Fruit fly (Drosophila melanogaster) whole organism, embryonic: ENCODE measurements around the gene CG13670.

Experiments used
- Ada2b ChIP-seq: fragments of 200-800 bp; sonication (Bioruptor generic); IDR thresholded peaks from 2 replicates; pipeline ENCODE4 v1.3.6; 2022; ENCODE audit warnings: missing biosample characterization, missing genetic modification characterization
- Adf1 ChIP-seq: fragments of 200-800 bp; sonication (Bioruptor generic); IDR thresholded peaks from 2 replicates; pipeline ENCODE4 v1.3.6; 2022; ENCODE audit warnings: missing biosample characterization, missing genetic modification characterization
- Atf-2 ChIP-seq: fragments of 200-800 bp; sonication (Bioruptor generic); optimal IDR thresholded peaks from 2 replicates; lab custom pipeline; 2016; ENCODE audit warnings: missing biosample characterization, missing genetic modification characterization
- C15 ChIP-seq: fragments of 200-800 bp; sonication (Bioruptor generic); IDR thresholded peaks from 3 replicates; pipeline ENCODE4 v1.3.6; 2022; ENCODE audit warnings: missing biosample characterization, missing genetic modification characterization
- CG11093 ChIP-seq: fragments of 200-800 bp; sonication (Bioruptor generic); IDR thresholded peaks from 3 replicates; pipeline ENCODE4 v1.3.6; 2022; ENCODE audit warnings: missing biosample characterization, missing genetic modification characterization
- CG12071 ChIP-seq: fragments of 200-800 bp; sonication (Bioruptor generic); optimal IDR thresholded peaks from 3 replicates; lab custom pipeline; 2018; ENCODE audit warnings: missing biosample characterization, mild to moderate bottlenecking, missing genetic modification characterization
- CG14710 ChIP-seq: fragments of 200-800 bp; sonication (Bioruptor generic); optimal IDR thresholded peaks from 3 replicates; lab custom pipeline; 2019; ENCODE audit warnings: missing biosample characterization, mild to moderate bottlenecking, missing genetic modification characterization, moderate library complexity
- CG1529 ChIP-seq: fragments of 200-800 bp; sonication (Bioruptor generic); optimal IDR thresholded peaks from 3 replicates; lab custom pipeline; 2018; ENCODE audit warnings: missing biosample characterization, missing genetic modification characterization
- CG15479 ChIP-seq: fragments of 200-800 bp; sonication (Bioruptor generic); optimal IDR thresholded peaks from 3 replicates; lab custom pipeline; 2019; ENCODE audit warnings: missing biosample characterization, mild to moderate bottlenecking, missing genetic modification characterization, moderate library complexity
- CG1603 ChIP-seq: fragments of 200-800 bp; sonication (Bioruptor generic); optimal IDR thresholded peaks from 2 replicates; lab custom pipeline; 2019; ENCODE audit warnings: missing biosample characterization, mild to moderate bottlenecking, missing genetic modification characterization, moderate library complexity
- CG17829 ChIP-seq: fragments of 200-800 bp; optimal IDR thresholded peaks from 2 replicates; lab custom pipeline; 2019; ENCODE audit warnings: missing biosample characterization, mild to moderate bottlenecking, missing genetic modification characterization, moderate library complexity
- CG2678 ChIP-seq: fragments of 200-800 bp; sonication (Bioruptor generic); optimal IDR thresholded peaks from 3 replicates; lab custom pipeline; 2019; ENCODE audit warnings: missing biosample characterization, mild to moderate bottlenecking, missing genetic modification characterization, moderate library complexity
- CG31224 ChIP-seq: fragments of 200-800 bp; sonication (Bioruptor generic); IDR thresholded peaks from 2 replicates; pipeline ENCODE4 v1.3.6; 2022; ENCODE audit warnings: missing biosample characterization, missing genetic modification characterization
- CG3281 ChIP-seq: fragments of 200-800 bp; sonication (Bioruptor generic); optimal IDR thresholded peaks from 3 replicates; lab custom pipeline; 2017; ENCODE audit warnings: missing biosample characterization, mild to moderate bottlenecking, missing genetic modification characterization
- CG34376 ChIP-seq: fragments of 200-800 bp; sonication (Bioruptor generic); optimal IDR thresholded peaks from 2 replicates; lab custom pipeline; 2018; ENCODE audit warnings: missing biosample characterization, mild to moderate bottlenecking, missing genetic modification characterization
- CG34422 ChIP-seq: fragments of 200-800 bp; sonication (Bioruptor generic); IDR thresholded peaks from 3 replicates; pipeline ENCODE4 v1.3.6; 2022; ENCODE audit warnings: missing biosample characterization, missing genetic modification characterization
- CG4404 ChIP-seq: fragments of 200-800 bp; sonication (Bioruptor generic); IDR thresholded peaks from 2 replicates; pipeline ENCODE4 v1.3.6; 2022; ENCODE audit warnings: missing biosample characterization, missing genetic modification characterization
- CG5953 ChIP-seq: fragments of 200-800 bp; sonication (Bioruptor generic); IDR thresholded peaks from 2 replicates; pipeline ENCODE4 v1.3.6; 2022; ENCODE audit warnings: missing biosample characterization, missing genetic modification characterization
- CG7357 ChIP-seq: fragments of 200-800 bp; sonication (Bioruptor generic); IDR thresholded peaks from 3 replicates; pipeline ENCODE4 v1.3.6; 2022; ENCODE audit warnings: missing biosample characterization, missing genetic modification characterization
- CG7745 ChIP-seq: fragments of 200-800 bp; sonication (Bioruptor generic); optimal IDR thresholded peaks from 2 replicates; lab custom pipeline; 2018; ENCODE audit warnings: missing biosample characterization, mild to moderate bottlenecking, missing genetic modification characterization, moderate library complexity
- CG8290 ChIP-seq, 3 experiments: fragments of 200-800 bp; sonication (Bioruptor generic); optimal IDR thresholded peaks; 2 replicates each; lab custom pipeline; 2016 to 2019; ENCODE audit warnings: missing biosample characterization in 3 of 3, missing genetic modification characterization in 3 of 3, mild to moderate bottlenecking in 2 of 3, moderate library complexity in 1 of 3
- CG8924 ChIP-seq: fragments of 200-800 bp; optimal IDR thresholded peaks from 3 replicates; lab custom pipeline; 2019; ENCODE audit warnings: missing biosample characterization, mild to moderate bottlenecking, missing genetic modification characterization, moderate library complexity
- CG9876 ChIP-seq: fragments of 200-800 bp; sonication (Bioruptor generic); optimal IDR thresholded peaks from 2 replicates; lab custom pipeline; 2016; ENCODE audit warnings: missing biosample characterization, missing genetic modification characterization
- Doc3 ChIP-seq: fragments of 200-800 bp; sonication (Bioruptor generic); IDR thresholded peaks from 3 replicates; pipeline ENCODE4 v1.3.6; 2022; ENCODE audit warnings: missing biosample characterization, missing genetic modification characterization; ENCODE audit not compliant: partially characterized antibody
- Dref ChIP-seq: fragments of 200-800 bp; sonication (Bioruptor generic); IDR thresholded peaks from 2 replicates; pipeline ENCODE4 v1.3.6; 2022; ENCODE audit warnings: missing biosample characterization, missing genetic modification characterization
- Drgx ChIP-seq: fragments of 200-800 bp; sonication (Bioruptor generic); IDR thresholded peaks from 2 replicates; pipeline ENCODE4 v1.3.6; 2022; ENCODE audit warnings: missing biosample characterization, missing genetic modification characterization
- Fer1 ChIP-seq: fragments of 200-800 bp; sonication (Bioruptor generic); optimal IDR thresholded peaks from 2 replicates; lab custom pipeline; 2017; ENCODE audit warnings: missing biosample characterization, mild to moderate bottlenecking, missing genetic modification characterization
- Lhr ChIP-seq: fragments of 200-800 bp; sonication (Bioruptor generic); optimal IDR thresholded peaks from 3 replicates; lab custom pipeline; 2017; ENCODE audit warnings: mild to moderate bottlenecking, missing biosample characterization, missing genetic modification reagents, missing genetic modification characterization
- Max ChIP-seq: fragments of 200-800 bp; sonication (Bioruptor generic); optimal IDR thresholded peaks from 2 replicates; lab custom pipeline; 2016; ENCODE audit warnings: missing biosample characterization, mild to moderate bottlenecking, missing genetic modification characterization
- Med ChIP-seq: fragments of 200-800 bp; sonication (Bioruptor generic); peaks from one replicate; lab custom pipeline; 2016; ENCODE audit warnings: missing biosample characterization, missing genetic modification characterization, mild to moderate bottlenecking, inconsistent platforms, moderate library complexity
- NC2α ChIP-seq: fragments of 200-800 bp; sonication (Bioruptor generic); optimal IDR thresholded peaks from 2 replicates; lab custom pipeline; 2016; ENCODE audit warnings: missing biosample characterization, missing genetic modification characterization
- Oaz ChIP-seq: fragments of 200-800 bp; sonication (Bioruptor generic); IDR thresholded peaks from 2 replicates; pipeline ENCODE4 v1.3.6; 2022; ENCODE audit warnings: missing biosample characterization, missing genetic modification characterization
- amos ChIP-seq: fragments of 200-800 bp; sonication (Bioruptor generic); IDR thresholded peaks from 2 replicates; pipeline ENCODE4 v1.3.6; 2022; ENCODE audit warnings: missing biosample characterization, missing genetic modification characterization; ENCODE audit not compliant: partially characterized antibody
- bigmax ChIP-seq: fragments of 200-800 bp; sonication (Bioruptor generic); optimal IDR thresholded peaks from 2 replicates; lab custom pipeline; 2018; ENCODE audit warnings: missing biosample characterization, mild to moderate bottlenecking, missing genetic modification characterization
- chif ChIP-seq, 2 experiments: fragments of 200-800 bp; sonication (Bioruptor generic); optimal IDR thresholded peaks; 3 replicates each; lab custom pipeline; 2016; ENCODE audit warnings: missing biosample characterization in 2 of 2, missing genetic modification characterization in 2 of 2
- da ChIP-seq: fragments of 200-800 bp; sonication (Bioruptor generic); optimal IDR thresholded peaks from 2 replicates; lab custom pipeline; 2016; ENCODE audit warnings: missing biosample characterization, missing genetic modification characterization
- dimm ChIP-seq: fragments of 200-800 bp; sonication (Bioruptor generic); IDR thresholded peaks from 2 replicates; pipeline ENCODE4 v1.3.6; 2022; ENCODE audit warnings: missing biosample characterization, missing genetic modification characterization
- eve ChIP-seq, 2 experiments: fragments of >200 bp; optimal IDR thresholded peaks; 2 replicates each; lab custom pipeline; 2017; ENCODE audit warnings: missing biosample characterization in 2 of 2, missing genetic modification characterization in 2 of 2
- gem ChIP-seq: fragments of 200-800 bp; sonication (Bioruptor generic); optimal IDR thresholded peaks from 2 replicates; lab custom pipeline; 2019; ENCODE audit warnings: missing biosample characterization, mild to moderate bottlenecking, missing genetic modification characterization, moderate library complexity
- grau ChIP-seq: fragments of 200-800 bp; optimal IDR thresholded peaks from 3 replicates; lab custom pipeline; 2019; ENCODE audit warnings: missing biosample characterization, mild to moderate bottlenecking, missing genetic modification characterization, moderate library complexity
- h ChIP-seq: fragments of >200 bp; optimal IDR thresholded peaks from 2 replicates; lab custom pipeline; 2017
- lbe ChIP-seq: fragments of 200-800 bp; sonication (Bioruptor generic); optimal IDR thresholded peaks from 2 replicates; lab custom pipeline; 2016; ENCODE audit warnings: missing biosample characterization, mild to moderate bottlenecking, missing genetic modification characterization
- nerfin-2 ChIP-seq: fragments of 200-800 bp; sonication (Bioruptor generic); IDR thresholded peaks from 2 replicates; pipeline ENCODE4 v1.3.6; 2022; ENCODE audit warnings: missing biosample characterization, missing genetic modification characterization; ENCODE audit not compliant: partially characterized antibody
- pb ChIP-seq: fragments of 200-800 bp; sonication (Bioruptor generic); optimal IDR thresholded peaks from 3 replicates; lab custom pipeline; 2016; ENCODE audit warnings: missing biosample characterization, missing genetic modification characterization
- seq ChIP-seq: fragments of 200-800 bp; sonication (Bioruptor generic); IDR thresholded peaks from 2 replicates; pipeline ENCODE4 v1.3.6; 2022; ENCODE audit warnings: missing biosample characterization, missing genetic modification characterization
- so ChIP-seq: fragments of 200-800 bp; sonication (Bioruptor generic); IDR thresholded peaks from 3 replicates; pipeline ENCODE4 v1.3.6; 2022; ENCODE audit warnings: missing biosample characterization, missing genetic modification characterization
- sqz ChIP-seq: fragments of 200-800 bp; sonication (Bioruptor generic); optimal IDR thresholded peaks from 3 replicates; lab custom pipeline; 2018; ENCODE audit warnings: missing biosample characterization, mild to moderate bottlenecking, missing genetic modification characterization
- stc ChIP-seq: fragments of 200-800 bp; sonication (Bioruptor generic); IDR thresholded peaks from 2 replicates; pipeline ENCODE4 v1.3.6; 2022; ENCODE audit warnings: missing biosample characterization, missing genetic modification characterization
- tap ChIP-seq: fragments of 200-800 bp; optimal IDR thresholded peaks from 3 replicates; lab custom pipeline; 2019; ENCODE audit warnings: missing biosample characterization, mild to moderate bottlenecking, missing genetic modification characterization, moderate library complexity
- toy ChIP-seq: fragments of 200-800 bp; sonication (Bioruptor generic); IDR thresholded peaks from 2 replicates; pipeline ENCODE4 v1.3.6; 2022; ENCODE audit warnings: missing biosample characterization, missing genetic modification characterization
- vnd ChIP-seq: fragments of 200-800 bp; sonication (Bioruptor generic); IDR thresholded peaks from 3 replicates; pipeline ENCODE4 v1.3.6; 2022; ENCODE audit warnings: missing biosample characterization, missing genetic modification characterization; ENCODE audit not compliant: partially characterized antibody

Gene CG13670

dm6 chr3L:8318916-8319506 is 1.6 kb upstream of the CG13670 start, which contains the start of gene CG43059 (continued):
- TF ChIP-seq vnd (GFP tag; lab: Robert Waterston, UW), result no peak
- no peak for TF ChIP-seq Max (GFP tag; lab: Kevin White, UChicago)
- TF ChIP-seq Atf-2 (GFP tag; lab: Kevin White, UChicago), result no peak
- TF ChIP-seq Doc3 (GFP tag; lab: Robert Waterston, UW), result no peak
- peak; percentile 22 for TF ChIP-seq gem (tag; lab: Kevin White, UChicago)
- TF ChIP-seq CG3281 (GFP tag; lab: Kevin White, UChicago), result no peak
- no peak for TF ChIP-seq CG5953
- TF ChIP-seq CG9876 (GFP tag; lab: Kevin White, UChicago), result no peak
- no peak for TF ChIP-seq CG8290 (GFP tag; optimal IDR thresholded peaks at IDR 0.05; lab: Kevin White, UChicago)
- TF ChIP-seq CG8290 (tag; optimal IDR thresholded peaks at IDR 0.05; lab: Kevin White, UChicago), result no peak
- no peak for TF ChIP-seq CG15479 (GFP tag; lab: Kevin White, UChicago)
- TF ChIP-seq Oaz (GFP tag; lab: Robert Waterston, UW), result no peak
- TF ChIP-seq seq (GFP tag; lab: Robert Waterston, UW), result no peak
- TF ChIP-seq Fer1, result no peak
- TF ChIP-seq so, result no peak
- no peak for TF ChIP-seq lbe
- peak; percentile 22; the same call in 1 of the 3 replicates for TF ChIP-seq C15 (GFP tag; lab: Robert Waterston, UW)
- TF ChIP-seq CG14710 (tag; lab: Kevin White, UChicago), result no peak
- no peak for TF ChIP-seq CG4404 (GFP tag; lab: Robert Waterston, UW)
- no peak for TF ChIP-seq toy (GFP tag; lab: Robert Waterston, UW)
- TF ChIP-seq CG7357 (GFP tag; lab: Robert Waterston, UW), result no peak
- TF ChIP-seq stc (GFP tag; lab: Robert Waterston, UW), result no peak
- no peak for TF ChIP-seq Dref (GFP tag; lab: Robert Waterston, UW)
- no peak for TF ChIP-seq grau
- TF ChIP-seq NC2α (GFP tag; lab: Kevin White, UChicago), result no peak
- no peak for TF ChIP-seq CG31224
- TF ChIP-seq Adf1, result no peak
- TF ChIP-seq sqz (GFP tag; lab: Kevin White, UChicago), result no peak
- TF ChIP-seq Drgx (GFP tag; lab: Robert Waterston, UW), result peak; percentile 92
- no peak for TF ChIP-seq dimm
- TF ChIP-seq Med (GFP tag; lab: Kevin White, UChicago), result peak; percentile 53
- no peak for TF ChIP-seq nerfin-2 (GFP tag; lab: Robert Waterston, UW)
- TF ChIP-seq CG34422 (GFP tag; lab: Robert Waterston, UW), result no peak
- no peak for TF ChIP-seq tap (tag; lab: Kevin White, UChicago)
- no peak for TF ChIP-seq bigmax (GFP tag; lab: Kevin White, UChicago)
- no peak for TF ChIP-seq chif (GFP tag; optimal IDR thresholded peaks at IDR 0.05; lab: Kevin White, UChicago)
- no peak for TF ChIP-seq amos (GFP tag; lab: Robert Waterston, UW)
- TF ChIP-seq h (lab: Kevin White, UChicago), result no peak
- no peak for TF ChIP-seq eve (GFP tag; optimal IDR thresholded peaks at IDR 0.05; lab: Kevin White, UChicago)
- no peak for TF ChIP-seq CG34376
- TF ChIP-seq CG1529, result no peak
- TF ChIP-seq CG17829 (tag; lab: Kevin White, UChicago), result no peak
- no peak for TF ChIP-seq CG12071 (GFP tag; lab: Kevin White, UChicago)
- TF ChIP-seq CG11093 (GFP tag; lab: Robert Waterston, UW), result no peak
- TF ChIP-seq CG8924, result no peak
- no peak for TF ChIP-seq da (GFP tag; lab: Kevin White, UChicago)
- 0 out of 2 replicates have a peak, but pooled peaks have one; percentile 25 for TF ChIP-seq Ada2b
- no peak for TF ChIP-seq CG2678 (tag; lab: Kevin White, UChicago)
- no peak for TF ChIP-seq pb (GFP tag; lab: Kevin White, UChicago)
- peak; percentile 28 for TF ChIP-seq CG1603
- TF ChIP-seq Lhr (GFP tag; lab: Kevin White, UChicago), result no peak
- no peak for TF ChIP-seq CG7745
